Fruit fly (Drosophila melanogaster): ENCODE results near the gene Or33a.

dm6 chr2L:11904181-11904580, 30.1 kb upstream of the Or33a start:
- TF ChIP-seq CTCF (optimal IDR thresholded peaks at IDR 0.05): peak in 1 of 2 experiments; percentile 14
- TF ChIP-seq CG8478 (optimal IDR thresholded peaks at IDR 0.05): no peak

Measured in S2 (cell line).